Worm (Caenorhabditis elegans) whole organism, early embryonic: ENCODE measurements around the gene F13B12.1.

ENCODE experiments used
- aly-1 ChIP-seq: sonication (generic microtip); optimal IDR thresholded peaks from 2 replicates; lab custom pipeline; 2016; ENCODE audit warnings: missing genetic modification characterization, missing compliant biosample characterization
- ama-1 ChIP-seq: fragments of 150-350 bp; optimal IDR thresholded peaks from 2 replicates; lab custom pipeline; 2014
- ceh-36 ChIP-seq: sonication (generic microtip); optimal IDR thresholded peaks from 2 replicates; lab custom pipeline; 2016; ENCODE audit warnings: missing genetic modification characterization, inconsistent platforms, missing compliant biosample characterization
- ets-7 ChIP-seq: sonication (generic microtip); optimal IDR thresholded peaks from 2 replicates; lab custom pipeline; 2016; ENCODE audit warnings: missing genotype, missing genetic modification characterization, missing compliant biosample characterization
- hnd-1 ChIP-seq: sonication (generic microtip); optimal IDR thresholded peaks from 2 replicates; lab custom pipeline; 2016; ENCODE audit warnings: missing genetic modification characterization, missing compliant biosample characterization
- sea-1 ChIP-seq: fragments of 200-800 bp; sonication (Bioruptor generic); conservative IDR thresholded peaks from 2 replicates; pipeline ENCODE4 v1.3.6; 2022; ENCODE audit warnings: missing genetic modification characterization, missing compliant biosample characterization

- TF ChIP-seq ama-1 (lab: Kevin White, UChicago): no peak
- TF ChIP-seq hnd-1 (tag; lab: Kevin White, UChicago): no peak
- no peak for TF ChIP-seq ets-7 (tag; lab: Kevin White, UChicago)
- no peak for TF ChIP-seq aly-1 (tag; lab: Kevin White, UChicago)
- TF ChIP-seq sea-1 (GFP tag; lab: Robert Waterston, UW): no peak
- no peak for TF ChIP-seq ceh-36 (tag; lab: Kevin White, UChicago)
Measured at ce11 chrIV:10398244-10398643, 26.2 kb downstream of the F13B12.1 start.
